Worm (Caenorhabditis elegans): ENCODE data around the gene pqbp-1.1.

pqbp-1.1 gene

DNA sequence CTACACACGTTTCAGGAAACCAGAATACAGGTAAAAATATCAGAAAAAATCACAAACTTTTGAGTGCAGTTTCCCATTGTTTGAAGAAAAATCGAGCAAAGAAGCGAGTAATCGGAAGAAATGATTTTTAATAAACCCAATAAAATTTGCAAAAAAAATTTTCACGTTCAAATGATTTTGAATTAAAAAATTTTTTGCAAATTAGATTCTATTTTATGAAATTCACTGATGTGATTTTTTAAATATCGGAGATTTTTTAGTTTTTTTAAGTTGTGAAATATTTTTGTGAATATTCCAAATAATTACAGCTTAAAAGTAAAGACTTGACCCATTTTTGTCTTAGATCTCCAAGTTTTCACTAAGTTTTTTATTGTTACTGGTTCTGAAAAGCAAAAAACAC lies 36.7 kb upstream of the pqbp-1.1 start, which contains the start of gene pnp-1:
Gene pnp-1, minus strand, starts transcription at position 101 of the 400 bp plus-strand sequence.
- no peak for TF ChIP-seq unc-39 (tag; optimal IDR thresholded peaks at IDR 0.05)
- TF ChIP-seq C34F6.9 (tag; optimal IDR thresholded peaks at IDR 0.05), result no peak
- no peak for TF ChIP-seq ztf-4 (tag; optimal IDR thresholded peaks at IDR 0.05)
- TF ChIP-seq sma-9 (GFP tag; optimal IDR thresholded peaks at IDR 0.05), result no peak
- no peak for TF ChIP-seq sma-9 (tag; optimal IDR thresholded peaks at IDR 0.05)
- no peak for TF ChIP-seq sem-4 (tag; optimal IDR thresholded peaks at IDR 0.05)
- TF ChIP-seq blmp-1 (tag; optimal IDR thresholded peaks at IDR 0.05; ENCODE audit: insufficient read depth), result no peak
- TF ChIP-seq peb-1 (tag; optimal IDR thresholded peaks at IDR 0.05), result no peak
- TF ChIP-seq nhr-11 (tag; optimal IDR thresholded peaks at IDR 0.05), result no peak
- no peak for TF ChIP-seq dmd-4 (tag; optimal IDR thresholded peaks at IDR 0.05)
- no peak for TF ChIP-seq mbf-1 (tag; optimal IDR thresholded peaks at IDR 0.05)
- no peak for TF ChIP-seq R02D3.7 (tag; optimal IDR thresholded peaks at IDR 0.05)
- TF ChIP-seq nhr-6 (tag; optimal IDR thresholded peaks at IDR 0.05), result no peak
- TF ChIP-seq mab-5 (tag; optimal IDR thresholded peaks at IDR 0.05), result no peak
- TF ChIP-seq elt-1 (tag; optimal IDR thresholded peaks at IDR 0.05), result no peak

DNA sequence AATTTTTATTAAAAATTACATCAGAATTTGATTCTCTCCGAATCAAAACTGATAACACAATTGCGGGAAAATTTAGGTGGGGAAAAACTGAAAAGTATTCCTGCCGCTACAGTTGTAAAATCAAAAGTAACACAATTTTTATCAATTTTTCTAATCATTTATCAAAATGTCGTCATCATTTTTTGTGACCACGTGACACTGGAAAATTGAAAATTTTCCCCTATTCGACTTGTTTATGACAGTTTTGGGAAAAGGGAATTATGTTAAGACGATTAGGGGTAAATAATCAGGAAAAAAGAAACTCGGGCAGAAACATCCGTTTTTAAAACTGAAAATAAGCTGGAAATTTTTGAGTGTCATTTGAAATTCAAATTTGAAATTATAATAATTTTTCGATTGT lies 35.4 kb upstream of the pqbp-1.1 start:
- TF ChIP-seq mbf-1 (tag; optimal IDR thresholded peaks at IDR 0.05) (no peak), snpc-4 (tag; optimal IDR thresholded peaks at IDR 0.05) (no peak), nhr-25 (tag; optimal IDR thresholded peaks at IDR 0.05) (no peak), lsy-2 (tag; optimal IDR thresholded peaks at IDR 0.05) (peak in 1 of 2 experiments; percentile 13), nhr-10 (tag; optimal IDR thresholded peaks at IDR 0.05) (no peak), ztf-1 (GFP tag; conservative IDR thresholded peaks at IDR 0.05) (no peak), fos-1 (tag; optimal IDR thresholded peaks at IDR 0.05) (peak; percentile 55), elt-1 (tag; optimal IDR thresholded peaks at IDR 0.05) (no peak), sma-3 (GFP tag; optimal IDR thresholded peaks at IDR 0.05) (peak; percentile 29), ama-1 (optimal IDR thresholded peaks at IDR 0.05) (no peak), blmp-1 (tag; optimal IDR thresholded peaks at IDR 0.05; ENCODE audit: insufficient read depth) (no peak), ceh-16 (tag; optimal IDR thresholded peaks at IDR 0.05) (no peak), gmeb-1 (tag; optimal IDR thresholded peaks at IDR 0.05) (peak; percentile 70), dmd-4 (tag; optimal IDR thresholded peaks at IDR 0.05) (no peak), peb-1 (tag; optimal IDR thresholded peaks at IDR 0.05) (no peak), ZK546.5 (tag; optimal IDR thresholded peaks at IDR 0.05) (no peak), lin-13 (GFP tag; optimal IDR thresholded peaks at IDR 0.05) (no peak), ztf-11 (tag; optimal IDR thresholded peaks at IDR 0.05) (no peak), crh-2 (tag; optimal IDR thresholded peaks at IDR 0.05) (peak; percentile 71), sma-9 (GFP tag; optimal IDR thresholded peaks at IDR 0.05) (peak; percentile 58), sma-9 (tag; optimal IDR thresholded peaks at IDR 0.05) (no peak), mdl-1 (tag; optimal IDR thresholded peaks at IDR 0.05) (peak in 1 of 2 experiments; percentile 25), nhr-77 (tag; optimal IDR thresholded peaks at IDR 0.05) (no peak)

DNA sequence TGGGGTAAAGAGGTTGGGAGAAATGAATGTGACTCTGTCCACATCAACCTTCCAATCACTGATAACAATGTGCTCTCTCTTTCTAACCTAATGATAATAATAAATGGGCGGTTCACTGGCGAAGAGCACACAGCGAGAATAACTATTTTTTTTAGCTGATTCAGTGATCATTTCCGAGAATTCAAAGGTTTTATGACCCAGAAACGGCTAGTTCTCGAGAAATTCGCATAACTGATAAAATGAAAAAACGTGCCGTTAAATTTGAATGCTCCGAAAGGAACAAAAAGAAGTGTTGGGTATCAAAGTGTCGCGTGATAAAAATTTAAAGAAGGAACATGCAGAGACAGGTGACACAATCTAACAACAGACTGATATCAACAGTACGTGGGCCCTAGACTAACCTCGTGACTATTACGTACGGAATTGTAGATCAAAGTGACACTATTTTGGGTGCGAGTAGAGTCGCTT lies 34.3 kb upstream of the pqbp-1.1 start:
- peak; percentile 53 for TF ChIP-seq sma-9 (GFP tag; optimal IDR thresholded peaks at IDR 0.05)
- TF ChIP-seq sma-9 (tag; optimal IDR thresholded peaks at IDR 0.05), result no peak
- TF ChIP-seq fos-1 (tag; optimal IDR thresholded peaks at IDR 0.05), result peak; percentile 79
- TF ChIP-seq crh-2 (tag; optimal IDR thresholded peaks at IDR 0.05), result peak; percentile 66
- no peak for TF ChIP-seq peb-1 (tag; optimal IDR thresholded peaks at IDR 0.05)
- TF ChIP-seq mdl-1 (tag; optimal IDR thresholded peaks at IDR 0.05), result peak in 1 of 2 experiments; percentile 40
- TF ChIP-seq gmeb-1 (tag; optimal IDR thresholded peaks at IDR 0.05), result peak; percentile 38
- TF ChIP-seq nhr-6 (tag; optimal IDR thresholded peaks at IDR 0.05), result no peak
- TF ChIP-seq nhr-129 (tag; optimal IDR thresholded peaks at IDR 0.05), result peak; percentile 14

DNA sequence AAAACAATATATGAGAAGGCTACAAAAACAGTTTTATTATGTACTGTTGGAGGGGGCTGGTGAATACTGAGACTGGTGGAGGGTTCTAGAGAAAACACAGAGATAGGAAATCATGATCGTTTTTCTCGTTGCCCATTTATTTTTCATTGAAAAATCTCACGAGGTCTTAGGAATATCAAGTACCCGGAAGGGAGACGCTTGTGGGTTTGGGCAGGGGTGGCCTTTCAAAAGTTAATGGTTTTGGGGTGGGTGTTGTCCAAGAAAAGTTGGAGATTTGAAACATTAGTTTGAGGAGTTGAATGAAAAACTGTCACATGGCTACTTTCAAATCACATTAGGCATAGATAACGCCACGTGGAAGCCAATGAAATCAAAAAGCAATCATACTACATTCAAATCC lies 33.3 kb upstream of the pqbp-1.1 start:
- TF ChIP-seq unc-39 (tag; optimal IDR thresholded peaks at IDR 0.05), result no peak
- TF ChIP-seq lin-39 (tag; optimal IDR thresholded peaks at IDR 0.05), result peak; percentile 24
- no peak for TF ChIP-seq nhr-10 (tag; optimal IDR thresholded peaks at IDR 0.05)
- no peak for TF ChIP-seq egl-27 (tag; optimal IDR thresholded peaks at IDR 0.05)
- peak; percentile 20 for TF ChIP-seq nhr-129 (tag; optimal IDR thresholded peaks at IDR 0.05)

DNA sequence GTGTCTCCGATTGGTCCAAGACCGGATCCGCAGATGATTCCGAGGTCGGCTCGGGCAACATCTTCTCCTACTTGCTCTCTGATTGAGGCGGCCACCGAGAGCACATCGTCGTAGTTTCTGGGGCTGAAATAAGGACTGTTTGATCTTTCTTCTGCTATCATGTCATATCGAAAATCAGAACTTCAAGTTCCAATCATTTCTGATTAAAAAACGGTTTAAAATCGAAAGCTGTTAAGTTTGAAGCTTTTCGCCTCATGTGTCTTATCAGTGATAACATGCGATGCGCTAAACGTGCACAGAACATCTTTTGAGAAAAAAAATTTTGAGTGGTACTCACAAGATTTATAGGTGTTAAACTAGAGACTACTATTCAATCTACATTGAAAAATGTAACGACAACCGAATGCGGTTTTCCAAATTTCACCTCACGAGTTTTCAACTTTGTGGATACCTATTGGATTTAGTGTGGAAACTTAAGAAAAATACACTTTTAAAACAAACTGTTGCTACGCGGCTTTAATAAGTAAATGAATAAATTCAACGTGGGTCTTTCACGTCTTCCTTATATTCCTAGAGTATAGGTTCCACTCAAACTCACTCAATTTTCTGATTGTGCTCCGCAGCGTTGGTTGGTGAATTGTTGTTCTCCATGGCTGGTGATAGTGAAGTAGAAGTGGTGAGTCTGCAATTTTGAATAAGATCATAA lies 32.7 kb upstream of the pqbp-1.1 start:
- TF ChIP-seq elt-1 (tag; optimal IDR thresholded peaks at IDR 0.05) (no peak), ama-1 (optimal IDR thresholded peaks at IDR 0.05) (peak; percentile 46)
